Fruit fly (Drosophila melanogaster) whole organism, embryonic: ENCODE data around the gene POLDIP2.

Source experiments
- Abd-B ChIP-seq: fragments of 200-800 bp; sonication (Bioruptor generic); optimal IDR thresholded peaks from 2 replicates; lab custom pipeline; 2018; ENCODE audit warnings: missing biosample characterization, mild to moderate bottlenecking, missing genetic modification characterization, moderate library complexity
- Atf-2 ChIP-seq: fragments of 200-800 bp; sonication (Bioruptor generic); optimal IDR thresholded peaks from 2 replicates; lab custom pipeline; 2016; ENCODE audit warnings: missing biosample characterization, missing genetic modification characterization
- CG10321 ChIP-seq: fragments of 200-800 bp; sonication (Bioruptor generic); IDR thresholded peaks from 2 replicates; pipeline ENCODE4 v1.3.6; 2022; ENCODE audit warnings: missing biosample characterization, missing genetic modification characterization
- CG10565 ChIP-seq: fragments of 200-800 bp; sonication (Bioruptor generic); optimal IDR thresholded peaks from 3 replicates; lab custom pipeline; 2016; ENCODE audit warnings: missing biosample characterization, mild to moderate bottlenecking, missing genetic modification characterization
- CG13775 ChIP-seq: fragments of 200-800 bp; sonication (Bioruptor generic); optimal IDR thresholded peaks from 3 replicates; lab custom pipeline; 2017; ENCODE audit warnings: missing biosample characterization, mild to moderate bottlenecking, missing genetic modification characterization
- CG14965 ChIP-seq: fragments of 200-800 bp; sonication (Bioruptor generic); optimal IDR thresholded peaks from 2 replicates; lab custom pipeline; 2016; ENCODE audit warnings: missing biosample characterization, missing genetic modification characterization, borderline replicate concordance
- CG15073 ChIP-seq: fragments of 200-800 bp; sonication (Bioruptor generic); optimal IDR thresholded peaks from 2 replicates; lab custom pipeline; 2016; ENCODE audit warnings: missing biosample characterization, missing genetic modification characterization
- CG1529 ChIP-seq: fragments of 200-800 bp; sonication (Bioruptor generic); optimal IDR thresholded peaks from 3 replicates; lab custom pipeline; 2018; ENCODE audit warnings: missing biosample characterization, missing genetic modification characterization
- CG17361 ChIP-seq: fragments of 200-800 bp; sonication (Bioruptor generic); IDR thresholded peaks from 3 replicates; pipeline ENCODE4 v1.3.6; 2022; ENCODE audit warnings: missing biosample characterization, missing genetic modification characterization
- CG18764 ChIP-seq: fragments of 200-800 bp; sonication (Bioruptor generic); optimal IDR thresholded peaks from 3 replicates; lab custom pipeline; 2016; ENCODE audit warnings: missing biosample characterization, missing genetic modification characterization
- CG2129 ChIP-seq: fragments of 200-800 bp; sonication (Bioruptor generic); IDR thresholded peaks from 2 replicates; pipeline ENCODE4 v1.3.6; 2022; ENCODE audit warnings: missing biosample characterization, missing genetic modification characterization; ENCODE audit not compliant: partially characterized antibody
- CG2202 ChIP-seq: fragments of 200-800 bp; sonication (Bioruptor generic); optimal IDR thresholded peaks from 2 replicates; lab custom pipeline; 2018; ENCODE audit warnings: missing biosample characterization, mild to moderate bottlenecking, missing genetic modification characterization
- CG2889 ChIP-seq: fragments of 200-800 bp; sonication (Bioruptor generic); IDR thresholded peaks from 3 replicates; pipeline ENCODE4 v1.3.6; 2022; ENCODE audit warnings: missing biosample characterization, missing genetic modification characterization
- CG33557 ChIP-seq: fragments of 200-800 bp; sonication (Bioruptor generic); optimal IDR thresholded peaks from 2 replicates; lab custom pipeline; 2019; ENCODE audit warnings: missing biosample characterization, mild to moderate bottlenecking, missing genetic modification characterization, moderate library complexity
- CG34422 ChIP-seq: fragments of 200-800 bp; sonication (Bioruptor generic); IDR thresholded peaks from 3 replicates; pipeline ENCODE4 v1.3.6; 2022; ENCODE audit warnings: missing biosample characterization, missing genetic modification characterization
- CG3995 ChIP-seq: fragments of 200-800 bp; sonication (Bioruptor generic); optimal IDR thresholded peaks from 3 replicates; lab custom pipeline; 2016; ENCODE audit warnings: missing biosample characterization, missing genetic modification characterization
- CG4424 ChIP-seq: fragments of 200-800 bp; sonication (Bioruptor generic); optimal IDR thresholded peaks from 3 replicates; lab custom pipeline; 2016; ENCODE audit warnings: missing biosample characterization, missing genetic modification characterization
- CG4707 ChIP-seq: fragments of 200-800 bp; sonication (Bioruptor generic); optimal IDR thresholded peaks from 2 replicates; lab custom pipeline; 2018; ENCODE audit warnings: missing biosample characterization, mild to moderate bottlenecking, missing genetic modification characterization, moderate library complexity
- CG5180 ChIP-seq: fragments of 200-800 bp; sonication (Bioruptor generic); optimal IDR thresholded peaks from 3 replicates; lab custom pipeline; 2017; ENCODE audit warnings: missing biosample characterization, missing genetic modification characterization, mild to moderate bottlenecking, moderate library complexity, missing genetic modification reagents
- CG8281 ChIP-seq: fragments of 200-800 bp; sonication (Bioruptor generic); optimal IDR thresholded peaks from 2 replicates; lab custom pipeline; 2018; ENCODE audit warnings: missing biosample characterization, mild to moderate bottlenecking, missing genetic modification characterization, moderate library complexity
- CG8765 ChIP-seq: fragments of 200-800 bp; sonication (Bioruptor generic); IDR thresholded peaks from 2 replicates; pipeline ENCODE4 v1.3.6; 2022; ENCODE audit warnings: missing biosample characterization, missing genetic modification characterization
- CG8944 ChIP-seq: fragments of 200-800 bp; sonication (Bioruptor generic); optimal IDR thresholded peaks from 3 replicates; lab custom pipeline; 2016; ENCODE audit warnings: missing biosample characterization, missing genetic modification characterization
- Dref ChIP-seq: fragments of 200-800 bp; sonication (Bioruptor generic); IDR thresholded peaks from 2 replicates; pipeline ENCODE4 v1.3.6; 2022; ENCODE audit warnings: missing biosample characterization, missing genetic modification characterization
- ERR ChIP-seq: fragments of 200-800 bp; sonication (Bioruptor generic); optimal IDR thresholded peaks from 2 replicates; lab custom pipeline; 2016; ENCODE audit warnings: missing biosample characterization, missing genetic modification characterization
- H2.0 ChIP-seq: fragments of 200-800 bp; sonication (Bioruptor generic); IDR thresholded peaks from 2 replicates; pipeline ENCODE4 v1.3.6; 2022; ENCODE audit warnings: missing biosample characterization, missing genetic modification characterization
- Hand ChIP-seq: fragments of 200-800 bp; sonication (Bioruptor generic); optimal IDR thresholded peaks from 2 replicates; lab custom pipeline; 2017; ENCODE audit warnings: mild to moderate bottlenecking, missing biosample characterization, missing genetic modification reagents, missing genetic modification characterization
- Mes4 ChIP-seq: fragments of 200-800 bp; sonication (Bioruptor generic); optimal IDR thresholded peaks from 2 replicates; lab custom pipeline; 2016; ENCODE audit warnings: missing biosample characterization, missing genetic modification characterization
- Nf-YA ChIP-seq: fragments of 200-800 bp; sonication (Bioruptor generic); IDR thresholded peaks from 2 replicates; pipeline ENCODE4 v1.3.6; 2022; ENCODE audit warnings: missing biosample characterization, missing genetic modification characterization
- NfI ChIP-seq: fragments of 200-800 bp; sonication (Bioruptor generic); optimal IDR thresholded peaks from 3 replicates; lab custom pipeline; 2018; ENCODE audit warnings: missing biosample characterization, mild to moderate bottlenecking, missing genetic modification characterization, moderate library complexity
- Optix ChIP-seq: fragments of 200-800 bp; sonication (Bioruptor generic); IDR thresholded peaks from 3 replicates; pipeline ENCODE4 v1.3.6; 2022; ENCODE audit warnings: missing biosample characterization, missing genetic modification characterization
- Poxn ChIP-seq: fragments of 200-800 bp; sonication (Bioruptor generic); IDR thresholded peaks from 2 replicates; pipeline ENCODE4 v1.3.6; 2022; ENCODE audit warnings: missing biosample characterization, missing genetic modification characterization
- Scr ChIP-seq: fragments of 200-800 bp; sonication (Bioruptor generic); IDR thresholded peaks from 2 replicates; pipeline ENCODE4 v1.3.6; 2022; ENCODE audit warnings: missing biosample characterization, missing genetic modification characterization; ENCODE audit not compliant: partially characterized antibody
- aop ChIP-seq: fragments of 200-800 bp; sonication (Bioruptor generic); IDR thresholded peaks from 2 replicates; pipeline ENCODE4 v1.3.6; 2022; ENCODE audit warnings: missing biosample characterization, missing genetic modification characterization
- bigmax ChIP-seq: fragments of 200-800 bp; sonication (Bioruptor generic); optimal IDR thresholded peaks from 2 replicates; lab custom pipeline; 2018; ENCODE audit warnings: missing biosample characterization, mild to moderate bottlenecking, missing genetic modification characterization
- cad ChIP-seq: fragments of >200 bp; optimal IDR thresholded peaks from 2 replicates; lab custom pipeline; 2017; ENCODE audit warnings: missing biosample characterization, missing genetic modification characterization
- chinmo ChIP-seq: fragments of 200-800 bp; sonication (Bioruptor generic); IDR thresholded peaks from 4 replicates; pipeline ENCODE4 v1.3.6; 2022; ENCODE audit warnings: missing biosample characterization, missing genetic modification characterization; ENCODE audit not compliant: partially characterized antibody
- crol ChIP-seq: fragments of 200-800 bp; sonication (Bioruptor generic); IDR thresholded peaks from 2 replicates; pipeline ENCODE4 v1.3.6; 2022; ENCODE audit warnings: missing biosample characterization, missing genetic modification characterization
- fd64A ChIP-seq: fragments of 200-800 bp; sonication (Bioruptor generic); optimal IDR thresholded peaks from 3 replicates; lab custom pipeline; 2018; ENCODE audit warnings: missing biosample characterization, mild to moderate bottlenecking, missing genetic modification characterization
- fd96Cb ChIP-seq: fragments of 200-800 bp; sonication (Bioruptor generic); optimal IDR thresholded peaks from 2 replicates; lab custom pipeline; 2018; ENCODE audit warnings: missing biosample characterization, mild to moderate bottlenecking, missing genetic modification characterization, moderate library complexity
- hkb ChIP-seq, 2 experiments: fragments of 200-800 bp in 1 of 2; fragments of >200 bp in 1 of 2; sonication (Bioruptor generic) in 1 of 2; IDR thresholded peaks in 1 of 2; optimal IDR thresholded peaks in 1 of 2; 2 replicates each; pipeline versions ENCODE4 v1.3.6 to Lab custom; 2017 to 2022; ENCODE audit warnings: missing biosample characterization in 1 of 2, missing genetic modification characterization in 1 of 2
- jigr1 ChIP-seq: fragments of 200-800 bp; sonication (Bioruptor generic); IDR thresholded peaks from 3 replicates; pipeline ENCODE4 v1.3.6; 2022; ENCODE audit warnings: missing biosample characterization, missing genetic modification characterization
- lola ChIP-seq, 3 experiments: fragments of >200 bp in 2 of 3; fragments of 200-800 bp in 1 of 3; sonication (Bioruptor generic) in 1 of 3; optimal IDR thresholded peaks; 2 replicates each; lab custom pipeline; 2017 to 2019; ENCODE audit warnings: missing biosample characterization in 3 of 3, missing genetic modification characterization in 3 of 3, mild to moderate bottlenecking in 1 of 3, moderate library complexity in 1 of 3
- mam ChIP-seq: fragments of 200-800 bp; sonication (Bioruptor generic); optimal IDR thresholded peaks from 3 replicates; lab custom pipeline; 2016; ENCODE audit warnings: missing biosample characterization, missing genetic modification characterization
- onecut ChIP-seq: fragments of 200-800 bp; sonication (Bioruptor generic); IDR thresholded peaks from 2 replicates; pipeline ENCODE4 v1.3.6; 2022; ENCODE audit warnings: missing biosample characterization, missing genetic modification characterization
- peb ChIP-seq: fragments of 200-800 bp; sonication (Bioruptor generic); IDR thresholded peaks from 2 replicates; pipeline ENCODE4 v1.3.6; 2022; ENCODE audit warnings: missing biosample characterization, missing genetic modification characterization
- ro ChIP-seq: fragments of 200-800 bp; sonication (Bioruptor generic); IDR thresholded peaks from 2 replicates; pipeline ENCODE4 v1.3.6; 2022; ENCODE audit warnings: missing biosample characterization, missing genetic modification characterization
- schlank ChIP-seq: fragments of 200-800 bp; sonication (Bioruptor generic); optimal IDR thresholded peaks from 2 replicates; lab custom pipeline; 2018; ENCODE audit warnings: missing biosample characterization, mild to moderate bottlenecking, missing genetic modification characterization
- slbo ChIP-seq: fragments of 200-800 bp; sonication (Bioruptor generic); IDR thresholded peaks from 2 replicates; pipeline ENCODE4 v1.3.6; 2022; ENCODE audit warnings: missing biosample characterization, missing genetic modification characterization
- stwl ChIP-seq: fragments of 200-800 bp; sonication (Bioruptor generic); optimal IDR thresholded peaks from 3 replicates; lab custom pipeline; 2018; ENCODE audit warnings: missing biosample characterization, mild to moderate bottlenecking, missing genetic modification characterization, moderate library complexity
- usp ChIP-seq: fragments of >200 bp; optimal IDR thresholded peaks from 2 replicates; lab custom pipeline; 2017; ENCODE audit warnings: missing biosample characterization, missing genetic modification characterization
- zfh1 ChIP-seq: fragments of 200-800 bp; sonication (Bioruptor generic); IDR thresholded peaks from 3 replicates; pipeline ENCODE4 v1.3.6; 2022; ENCODE audit warnings: missing biosample characterization, missing genetic modification characterization

The POLDIP2 gene

DNA sequence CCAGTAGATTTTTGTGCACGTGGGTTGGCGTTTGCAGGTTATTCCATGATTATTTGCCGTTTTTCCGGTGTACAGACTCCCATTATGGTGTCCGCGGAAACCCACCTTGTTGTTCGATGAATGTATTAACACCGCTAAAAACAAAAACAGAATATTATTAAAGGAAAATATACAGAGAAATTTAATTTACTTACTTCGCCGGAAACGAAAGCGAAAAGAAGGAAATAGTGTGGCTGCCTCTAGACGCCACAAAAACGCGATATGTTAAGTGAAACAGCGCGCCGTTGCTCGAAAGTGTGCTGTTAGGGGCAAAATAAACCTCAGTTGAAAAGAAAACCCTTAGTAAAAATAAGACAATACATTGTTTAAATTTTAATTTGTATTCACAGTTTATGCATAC, 703 bp upstream of the POLDIP2 start, which contains the start of gene RpL35A (continued):
- TF ChIP-seq CG8765 (no peak), chinmo (no peak), CG4707 (GFP tag; lab: Kevin White, UChicago) (peak; percentile 87), Hand (peak; percentile 77), bigmax (GFP tag; lab: Kevin White, UChicago) (peak; percentile 75), CG4424 (GFP tag; lab: Kevin White, UChicago) (peak; percentile 59), slbo (GFP tag; lab: Robert Waterston, UW) (peak; percentile 37; the same call in 1 of the 2 replicates), Optix (peak; percentile 49; the same call in 2 of the 3 replicates), CG1529 (GFP tag; lab: Kevin White, UChicago) (peak; percentile 41), peb (GFP tag; lab: Robert Waterston, UW) (no peak), Dref (peak; percentile 40), Nf-YA (GFP tag; lab: Robert Waterston, UW) (peak; percentile 55; the same call in 1 of the 2 replicates), mam (GFP tag; lab: Kevin White, UChicago) (peak; percentile 15), jigr1 (GFP tag; lab: Robert Waterston, UW) (no peak), CG34422 (GFP tag; lab: Robert Waterston, UW) (peak; percentile 61; the same call in 1 of the 3 replicates), aop (GFP tag; lab: Robert Waterston, UW) (no peak), CG15073 (no peak), CG5180 (GFP tag; lab: Kevin White, UChicago) (no peak), fd96Cb (tag; lab: Kevin White, UChicago) (no peak), Abd-B (no peak), CG13775 (GFP tag; lab: Kevin White, UChicago) (peak; percentile 79), onecut (GFP tag; lab: Robert Waterston, UW) (peak; percentile 70), CG14965 (GFP tag; lab: Kevin White, UChicago) (no peak), CG10565 (GFP tag; lab: Kevin White, UChicago) (no peak), Mes4 (GFP tag; lab: Kevin White, UChicago) (peak; percentile 85), Poxn (GFP tag; lab: Robert Waterston, UW) (no peak), CG2202 (tag; lab: Kevin White, UChicago) (peak; percentile 75), CG17361 (GFP tag; lab: Robert Waterston, UW) (peak; percentile 66; the same call in 2 of the 3 replicates), hkb (optimal IDR thresholded peaks at IDR 0.05; lab: Kevin White, UChicago) (no peak), hkb (GFP tag; IDR thresholded peaks at IDR 0.05; lab: Robert Waterston, UW) (peak; percentile 75), stwl (tag; lab: Kevin White, UChicago) (peak; percentile 41), CG8944 (no peak), CG3995 (GFP tag; lab: Kevin White, UChicago) (peak; percentile 27), fd64A (GFP tag; lab: Kevin White, UChicago) (peak; percentile 82), ERR (GFP tag; lab: Kevin White, UChicago) (no peak), Atf-2 (GFP tag; lab: Kevin White, UChicago) (peak; percentile 17), CG2129 (GFP tag; lab: Robert Waterston, UW) (no peak), CG33557 (GFP tag; lab: Kevin White, UChicago) (peak; percentile 62), CG10321 (GFP tag; lab: Robert Waterston, UW) (peak; percentile 17; the same call in 1 of the 2 replicates), Scr (GFP tag; lab: Robert Waterston, UW) (no peak), ro (GFP tag; lab: Robert Waterston, UW) (no peak), usp (no peak), NfI (GFP tag; lab: Kevin White, UChicago) (peak; percentile 87), CG18764 (GFP tag; lab: Kevin White, UChicago) (peak; percentile 48), zfh1 (GFP tag; lab: Robert Waterston, UW) (peak; percentile 76), crol (GFP tag; lab: Robert Waterston, UW) (no peak), CG8281 (tag; lab: Kevin White, UChicago) (peak; percentile 35), cad (no peak), H2.0 (peak; percentile 56), lola (GFP tag; optimal IDR thresholded peaks at IDR 0.05; lab: Kevin White, UChicago) (no peak), CG2889 (no peak), schlank (tag; lab: Kevin White, UChicago) (peak; percentile 76)
